Fruit fly (Drosophila melanogaster) whole organism, pupa: ENCODE results near the gene bocks.

ENCODE experiments used
- CG12605 ChIP-seq: fragments of 200-800 bp; sonication (Bioruptor generic); IDR thresholded peaks from 2 replicates; pipeline ENCODE4 v1.3.6; 2022; ENCODE audit warnings: missing biosample characterization, missing genetic modification characterization
- CG34367 ChIP-seq: fragments of 200-800 bp; sonication (Bioruptor generic); optimal IDR thresholded peaks from 2 replicates; lab custom pipeline; 2018; ENCODE audit warnings: missing biosample characterization, mild to moderate bottlenecking, missing genetic modification characterization
- CG8159 ChIP-seq: fragments of 200-800 bp; sonication (Bioruptor generic); optimal IDR thresholded peaks from 3 replicates; lab custom pipeline; 2018; ENCODE audit warnings: missing biosample characterization, mild to moderate bottlenecking, missing genetic modification characterization, moderate library complexity
- EcR ChIP-seq: fragments of 200-800 bp; sonication (Bioruptor generic); optimal IDR thresholded peaks from 3 replicates; lab custom pipeline; 2019; ENCODE audit warnings: missing biosample characterization, missing genetic modification characterization, mild to moderate bottlenecking, moderate library complexity, missing genetic modification reagents
- Ets98B ChIP-seq: fragments of 200-800 bp; sonication (Bioruptor generic); IDR thresholded peaks from 2 replicates; pipeline ENCODE4 v1.3.6; 2022; ENCODE audit warnings: missing biosample characterization, missing genetic modification characterization
- Pif1A ChIP-seq: fragments of 200-800 bp; sonication (Bioruptor generic); optimal IDR thresholded peaks from 3 replicates; lab custom pipeline; 2016; ENCODE audit warnings: missing biosample characterization, missing genetic modification characterization

dm6 chr3R:9612217-9612616 is 21.4 kb upstream of the bocks start:
- TF ChIP-seq Pif1A: no peak
- TF ChIP-seq EcR: no peak
- TF ChIP-seq CG12605 (GFP tag; lab: Robert Waterston, UW): no peak
- no peak for TF ChIP-seq CG34367 (tag; lab: Kevin White, UChicago)
- TF ChIP-seq Ets98B (GFP tag; lab: Robert Waterston, UW): no peak
- no peak for TF ChIP-seq CG8159 (tag; lab: Kevin White, UChicago)
